Worm (Caenorhabditis elegans): ENCODE measurements around the gene tth-1.

DNA sequence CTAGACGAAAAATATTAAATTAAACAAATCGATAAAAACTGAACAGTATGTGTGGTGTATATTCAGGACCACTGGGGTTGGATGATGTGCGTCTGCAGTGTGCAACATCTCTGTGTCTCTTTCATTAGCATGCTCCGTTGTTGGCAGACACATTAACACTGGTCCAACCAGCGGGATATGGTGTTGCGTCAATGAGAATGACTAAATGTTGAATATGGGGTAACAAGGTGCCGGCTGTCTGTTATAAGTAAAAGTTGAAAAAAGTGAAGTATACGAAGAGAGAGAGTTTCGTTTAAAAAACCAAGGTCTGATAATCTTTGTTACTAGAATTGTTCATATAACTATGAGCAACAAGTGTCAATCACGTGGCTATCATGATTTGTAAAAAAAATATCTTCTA, 6.7 kb downstream of the tth-1 start, which contains the start of gene ced-8:
- TF ChIP-seq blmp-1 (tag; optimal IDR thresholded peaks at IDR 0.05; ENCODE audit: insufficient read depth), result no peak
- no peak for TF ChIP-seq zag-1 (tag; optimal IDR thresholded peaks at IDR 0.05)
- TF ChIP-seq nhr-12 (tag; optimal IDR thresholded peaks at IDR 0.05), result no peak
- TF ChIP-seq ztf-4 (tag; optimal IDR thresholded peaks at IDR 0.05), result no peak
- no peak for TF ChIP-seq mdl-1 (tag; optimal IDR thresholded peaks at IDR 0.05)
- no peak for TF ChIP-seq mab-5 (tag; optimal IDR thresholded peaks at IDR 0.05)
- TF ChIP-seq elt-3 (tag; optimal IDR thresholded peaks at IDR 0.05), result no peak
- TF ChIP-seq unc-62 (GFP tag; optimal IDR thresholded peaks at IDR 0.05), result no peak
- no peak for TF ChIP-seq lin-11 (tag; optimal IDR thresholded peaks at IDR 0.05)
- no peak for TF ChIP-seq elt-1 (tag; optimal IDR thresholded peaks at IDR 0.05)
- TF ChIP-seq nhr-25 (tag; optimal IDR thresholded peaks at IDR 0.05), result no peak
- no peak for TF ChIP-seq ztf-11 (tag; optimal IDR thresholded peaks at IDR 0.05)
- TF ChIP-seq nhr-6 (tag; optimal IDR thresholded peaks at IDR 0.05), result no peak

All from whole organism, L2 larva.